Worm (Caenorhabditis elegans) whole organism, mixed stage, embryonic: ENCODE data around the gene T06D8.2.
A peak's percentile ranks its signal among the peaks of the same experiment; 100 is the strongest.

Experiments used
- M03D4.4 ChIP-seq: sonication (generic microtip); optimal IDR thresholded peaks from 2 replicates; lab custom pipeline; 2017; ENCODE audit warnings: mild to moderate bottlenecking, missing genetic modification characterization, missing compliant biosample characterization
- bed-3 ChIP-seq: fragments of 200-800 bp; sonication (Bioruptor generic); optimal IDR thresholded peaks from 3 replicates; lab custom pipeline; 2018; ENCODE audit warnings: mild to moderate bottlenecking, missing genetic modification characterization, moderate library complexity, missing compliant biosample characterization
- blmp-1 ChIP-seq: fragments of 150-350 bp; optimal IDR thresholded peaks from 2 replicates; lab custom pipeline; 2014; ENCODE audit warnings: missing biosample characterization, missing genetic modification characterization
- ceh-39 ChIP-seq: fragments of 150-350 bp; optimal IDR thresholded peaks from 2 replicates; lab custom pipeline; 2014; ENCODE audit warnings: missing biosample characterization, missing genetic modification characterization
- ceh-43 ChIP-seq: fragments of 200-800 bp; sonication (Bioruptor generic); optimal IDR thresholded peaks from 2 replicates; lab custom pipeline; 2018; ENCODE audit warnings: mild to moderate bottlenecking, missing genetic modification characterization, moderate library complexity, missing compliant biosample characterization
- ceh-83 ChIP-seq: fragments of 200-800 bp; sonication (Bioruptor generic); optimal IDR thresholded peaks from 2 replicates; lab custom pipeline; 2018; ENCODE audit warnings: mild to moderate bottlenecking, missing genetic modification characterization, missing compliant biosample characterization
- ces-1 ChIP-seq: fragments of 150-350 bp; optimal IDR thresholded peaks from 2 replicates; lab custom pipeline; 2014; ENCODE audit warnings: missing biosample characterization, missing genetic modification reagents, missing genetic modification characterization
- cnd-1 ChIP-seq: fragments of 200-800 bp; sonication (Bioruptor generic); optimal IDR thresholded peaks from 2 replicates; lab custom pipeline; 2018; ENCODE audit warnings: mild to moderate bottlenecking, missing genetic modification characterization, missing compliant biosample characterization
- drap-1 ChIP-seq: fragments of 200-800 bp; sonication (Bioruptor generic); optimal IDR thresholded peaks from 3 replicates; lab custom pipeline; 2018; ENCODE audit warnings: mild to moderate bottlenecking, missing genetic modification characterization, missing compliant biosample characterization
- elt-1 ChIP-seq: sonication (generic microtip); optimal IDR thresholded peaks from 2 replicates; lab custom pipeline; 2017; ENCODE audit warnings: missing genetic modification characterization, mild to moderate bottlenecking, missing compliant biosample characterization, antibody characterized with exemption, moderate library complexity, borderline replicate concordance; ENCODE audit not compliant: insufficient read depth
- flh-1 ChIP-seq: fragments of 200-800 bp; sonication (Bioruptor generic); optimal IDR thresholded peaks from 2 replicates; lab custom pipeline; 2018; ENCODE audit warnings: mild to moderate bottlenecking, missing genetic modification characterization, moderate library complexity, missing compliant biosample characterization
- ham-2 ChIP-seq: fragments of 200-800 bp; sonication (Bioruptor generic); optimal IDR thresholded peaks from 2 replicates; lab custom pipeline; 2018; ENCODE audit warnings: mild to moderate bottlenecking, missing genetic modification characterization, missing compliant biosample characterization
- hlh-1 ChIP-seq: fragments of 150-350 bp; optimal IDR thresholded peaks from 2 replicates; lab custom pipeline; 2014; ENCODE audit warnings: missing biosample characterization, missing genetic modification reagents, missing genetic modification characterization
- lin-13 ChIP-seq: fragments of 150-350 bp; optimal IDR thresholded peaks from 2 replicates; lab custom pipeline; 2014; ENCODE audit warnings: missing biosample characterization, missing genetic modification characterization
- lin-32 ChIP-seq: fragments of 200-800 bp; sonication (Bioruptor generic); optimal IDR thresholded peaks from 2 replicates; lab custom pipeline; 2018; ENCODE audit warnings: mild to moderate bottlenecking, missing genetic modification characterization, missing compliant biosample characterization
- lsy-2 ChIP-seq: fragments of 150-350 bp; optimal IDR thresholded peaks from 2 replicates; lab custom pipeline; 2014; ENCODE audit warnings: missing biosample characterization, missing genetic modification characterization
- mab-5 ChIP-seq: fragments of 150-350 bp; optimal IDR thresholded peaks from 2 replicates; lab custom pipeline; 2014; ENCODE audit warnings: missing biosample characterization, missing genetic modification characterization
- mep-1 ChIP-seq: fragments of 150-350 bp; optimal IDR thresholded peaks from 2 replicates; lab custom pipeline; 2017; ENCODE audit warnings: missing biosample characterization, missing genetic modification reagents, missing genetic modification characterization, inconsistent platforms
- nhr-2 ChIP-seq: fragments of 150-350 bp; optimal IDR thresholded peaks from 2 replicates; lab custom pipeline; 2014; ENCODE audit warnings: missing biosample characterization, missing genetic modification characterization
- nhr-237 ChIP-seq: fragments of 150-350 bp; optimal IDR thresholded peaks from 2 replicates; lab custom pipeline; 2014; ENCODE audit warnings: missing biosample characterization, missing genetic modification characterization
- nhr-28 ChIP-seq: fragments of 150-350 bp; optimal IDR thresholded peaks from 2 replicates; lab custom pipeline; 2014; ENCODE audit warnings: missing biosample characterization, missing genetic modification characterization
- nhr-76 ChIP-seq: sonication (generic microtip); optimal IDR thresholded peaks from 2 replicates; lab custom pipeline; 2017; ENCODE audit warnings: missing biosample characterization, missing genetic modification characterization
- pha-4 ChIP-seq: fragments of 150-350 bp; optimal IDR thresholded peaks from 2 replicates; lab custom pipeline; 2018; ENCODE audit warnings: missing biosample characterization, missing genetic modification reagents, missing genetic modification characterization
- snpc-4 ChIP-seq: fragments of 150-350 bp; optimal IDR thresholded peaks from 2 replicates; lab custom pipeline; 2014; ENCODE audit warnings: missing biosample characterization, missing genetic modification characterization
- sptf-1 ChIP-seq: sonication (generic microtip); optimal IDR thresholded peaks from 2 replicates; lab custom pipeline; 2017; ENCODE audit warnings: mild to moderate bottlenecking, missing genetic modification characterization, moderate library complexity, missing compliant biosample characterization
- tbx-8 ChIP-seq: fragments of 200-800 bp; sonication (Bioruptor generic); optimal IDR thresholded peaks from 2 replicates; lab custom pipeline; 2018; ENCODE audit warnings: mild to moderate bottlenecking, missing genetic modification characterization, moderate library complexity, missing compliant biosample characterization
- unc-120 ChIP-seq: sonication (generic microtip); optimal IDR thresholded peaks from 2 replicates; lab custom pipeline; 2017; ENCODE audit warnings: missing genetic modification characterization, missing compliant biosample characterization; ENCODE audit not compliant: poor library complexity, severe bottlenecking
- unc-39 ChIP-seq: fragments of 150-350 bp; optimal IDR thresholded peaks from 2 replicates; lab custom pipeline; 2014; ENCODE audit warnings: missing biosample characterization, missing genetic modification characterization
- unc-62 ChIP-seq: fragments of 150-350 bp; optimal IDR thresholded peaks from 2 replicates; lab custom pipeline; 2014; ENCODE audit warnings: missing biosample characterization, missing genetic modification reagents, missing genetic modification characterization
- zip-8 ChIP-seq: fragments of 150-350 bp; optimal IDR thresholded peaks from 2 replicates; lab custom pipeline; 2014; ENCODE audit warnings: missing biosample characterization, missing genetic modification characterization

The T06D8.2 gene

ce11 chrII:11268822-11269221 lies 42.3 kb downstream of the T06D8.2 start, which contains the start of gene cut-1:
cut-1 (plus strand) TSS chrII:11269122.
- TF ChIP-seq ceh-83 (GFP tag; lab: Kevin White, UChicago) (no peak), nhr-237 (tag; lab: Kevin White, UChicago) (no peak), mep-1 (tag; lab: Kevin White, UChicago) (no peak), nhr-2 (tag; lab: Kevin White, UChicago) (no peak), lin-32 (GFP tag; lab: Kevin White, UChicago) (no peak), nhr-76 (tag; lab: Kevin White, UChicago) (no peak), ceh-43 (GFP tag; lab: Kevin White, UChicago) (no peak), M03D4.4 (no peak), ceh-39 (no peak), lsy-2 (no peak), elt-1 (no peak), bed-3 (GFP tag; lab: Kevin White, UChicago) (no peak), ham-2 (GFP tag; lab: Kevin White, UChicago) (no peak), unc-62 (GFP tag; lab: Kevin White, UChicago) (no peak), drap-1 (GFP tag; lab: Kevin White, UChicago) (no peak), flh-1 (GFP tag; lab: Kevin White, UChicago) (no peak), sptf-1 (tag; lab: Kevin White, UChicago) (no peak), mab-5 (tag; lab: Kevin White, UChicago) (no peak), zip-8 (no peak), lin-13 (tag; lab: Kevin White, UChicago) (no peak)
- TF ChIP-seq, all 35 proteins: peak for 0

DNA sequence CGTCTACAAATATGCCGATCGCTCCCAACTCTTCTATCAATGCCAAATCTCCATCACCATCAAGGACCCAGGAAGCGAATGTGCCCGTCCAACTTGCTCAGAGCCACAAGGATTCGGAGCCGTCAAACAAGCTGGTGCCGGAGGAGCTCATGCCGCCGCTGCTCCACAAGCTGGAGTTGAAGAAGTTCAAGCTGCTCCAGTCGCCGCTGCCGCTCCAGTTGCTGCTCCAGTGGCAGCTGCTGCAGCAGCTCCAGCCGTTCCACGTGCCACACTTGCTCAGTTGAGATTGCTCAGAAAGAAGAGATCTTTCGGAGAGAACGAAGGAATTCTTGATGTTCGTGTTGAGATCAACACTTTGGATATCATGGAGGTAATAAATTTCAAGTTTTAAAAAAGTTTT lies 44.4 kb downstream of the T06D8.2 start:
- TF ChIP-seq ceh-83 (GFP tag; lab: Kevin White, UChicago) (no peak), zip-8 (no peak), unc-39 (no peak), ham-2 (GFP tag; lab: Kevin White, UChicago) (no peak), drap-1 (GFP tag; lab: Kevin White, UChicago) (no peak), nhr-28 (tag; lab: Kevin White, UChicago) (no peak), lin-32 (GFP tag; lab: Kevin White, UChicago) (no peak), nhr-2 (tag; lab: Kevin White, UChicago) (no peak)

- peak; percentile 79 for TF ChIP-seq hlh-1 (tag; lab: Kevin White, UChicago)
- TF ChIP-seq tbx-8 (GFP tag; lab: Kevin White, UChicago), result no peak
- peak; percentile 63 for TF ChIP-seq unc-62 (GFP tag; lab: Kevin White, UChicago)
- TF ChIP-seq unc-120 (tag; lab: Kevin White, UChicago), result peak; percentile 24
These were observed 48.4 kb downstream of the T06D8.2 start for ce11 chrII:11274876-11275275.

- TF ChIP-seq tbx-8 (GFP tag; lab: Kevin White, UChicago) (no peak), mab-5 (tag; lab: Kevin White, UChicago) (no peak), nhr-76 (tag; lab: Kevin White, UChicago) (no peak), ces-1 (GFP tag; lab: Kevin White, UChicago) (no peak), cnd-1 (no peak), unc-120 (tag; lab: Kevin White, UChicago) (no peak), hlh-1 (tag; lab: Kevin White, UChicago) (peak; percentile 81), blmp-1 (tag; lab: Kevin White, UChicago) (no peak), snpc-4 (no peak)
These were observed 49.0 kb downstream of the T06D8.2 start for ce11 chrII:11275484-11275883.

DNA sequence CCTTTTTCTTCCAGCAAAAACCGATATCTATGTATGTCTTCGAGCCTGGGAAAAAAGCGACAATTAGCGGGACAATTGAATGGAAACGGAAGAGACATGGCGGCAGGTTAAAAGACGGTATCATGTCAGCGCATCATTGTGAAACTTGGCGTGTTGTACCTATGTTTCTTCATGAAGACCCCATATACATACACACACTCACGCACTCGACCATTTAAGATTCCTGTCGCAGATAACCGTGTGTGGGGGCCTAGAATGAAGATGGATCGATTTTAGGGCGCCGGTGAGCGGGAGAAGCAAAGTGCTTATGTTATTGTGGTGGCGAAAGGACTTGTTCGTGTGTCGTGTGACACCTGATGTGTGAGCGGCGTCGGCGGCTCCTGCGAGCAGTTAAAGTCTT lies 50.4 kb downstream of the T06D8.2 start:
- TF ChIP-seq ham-2 (GFP tag; lab: Kevin White, UChicago), result peak; percentile 0
- no peak for TF ChIP-seq zip-8
- no peak for TF ChIP-seq cnd-1
- TF ChIP-seq pha-4, result no peak
- no peak for TF ChIP-seq nhr-237 (tag; lab: Kevin White, UChicago)
- peak; percentile 67 for TF ChIP-seq elt-1
- TF ChIP-seq ces-1 (GFP tag; lab: Kevin White, UChicago), result no peak

DNA sequence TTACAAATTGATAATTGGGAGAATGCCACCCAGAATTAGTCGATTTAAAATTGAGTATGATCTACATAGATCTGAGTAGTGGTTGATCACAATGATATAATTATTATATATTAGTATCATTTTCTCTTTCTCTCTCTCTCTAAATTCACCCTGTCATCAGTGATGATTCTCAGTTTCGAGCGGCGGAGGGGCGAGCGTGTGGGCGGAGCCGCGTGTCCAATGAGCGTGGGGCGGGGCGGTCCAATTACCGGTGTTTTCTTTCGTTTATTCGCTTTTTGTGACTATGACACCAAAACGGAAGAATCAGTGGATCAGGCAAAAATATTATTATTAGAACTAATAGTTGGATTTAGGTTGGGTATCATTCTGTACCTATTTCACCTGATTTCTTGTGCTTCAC lies 53.5 kb downstream of the T06D8.2 start:
- TF ChIP-seq lsy-2, result peak; percentile 40
- no peak for TF ChIP-seq hlh-1 (tag; lab: Kevin White, UChicago)
